Fruit fly (Drosophila melanogaster) S2 (cell line): ENCODE measurements around the gene CG5171.
A peak's percentile ranks its signal among the peaks of the same experiment; 100 is the strongest.

Experiments used
- CG8478 ChIP-seq: fragments of >200 bp; optimal IDR thresholded peaks from 2 replicates; lab custom pipeline; 2018
- CTCF ChIP-seq, 2 experiments: fragments of >200 bp; optimal IDR thresholded peaks; 2 replicates each; lab custom pipeline; 2018

DNA sequence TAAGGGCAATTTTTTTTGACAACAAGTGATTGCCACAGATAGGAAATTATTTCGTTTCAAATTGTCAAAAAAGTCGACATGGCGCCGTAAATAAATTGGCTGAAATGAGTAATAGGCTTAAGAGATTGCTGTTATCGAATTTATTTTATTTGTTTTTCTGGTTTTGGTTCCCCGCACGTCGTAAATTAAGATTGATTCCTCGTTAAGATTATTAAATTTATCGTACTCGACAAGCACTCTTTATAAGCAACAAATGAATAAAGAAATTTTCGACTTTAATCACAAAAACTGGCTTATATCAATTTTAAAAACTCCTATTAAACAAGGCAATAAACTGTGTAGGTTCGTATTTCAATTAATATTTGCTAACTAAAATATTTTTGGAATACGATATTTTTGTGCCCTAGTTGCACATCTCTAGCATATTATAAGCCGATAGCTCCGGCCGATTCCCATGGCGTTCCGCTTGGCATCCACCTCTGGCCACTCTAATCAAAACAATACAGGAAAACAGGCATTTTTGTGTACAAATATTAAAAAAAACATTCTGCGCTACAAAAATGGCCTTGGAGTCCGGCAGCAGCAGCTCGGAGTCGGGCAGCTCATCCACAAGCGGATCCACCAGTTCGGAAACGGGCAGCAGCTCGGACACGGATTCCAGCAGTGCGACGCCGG lies 10.9 kb downstream of the CG5171 start, which contains the start of gene chm:
- no peak for TF ChIP-seq CG8478
- TF ChIP-seq CTCF (optimal IDR thresholded peaks at IDR 0.05; lab: Kevin White, UChicago) = peak in 1 of 2 experiments; percentile 36
